Worm (Caenorhabditis elegans) whole organism, L4/young adult: ENCODE results near the gene sid-1.

Experiments used
- W03F9.2 ChIP-seq: fragments of 150-350 bp; optimal IDR thresholded peaks from 2 replicates; lab custom pipeline; 2014; ENCODE audit warnings: missing biosample characterization, missing genetic modification characterization
- dao-5 ChIP-seq: sonication (generic microtip); optimal IDR thresholded peaks from 2 replicates; lab custom pipeline; 2016; ENCODE audit warnings: missing genotype, missing genetic modification characterization, moderate library complexity, missing compliant biosample characterization
- him-1 ChIP-seq: sonication (generic microtip); optimal IDR thresholded peaks from 2 replicates; lab custom pipeline; 2016; ENCODE audit warnings: missing genotype, missing genetic modification reagents, missing genetic modification characterization, missing compliant biosample characterization

sid-1 gene

DNA sequence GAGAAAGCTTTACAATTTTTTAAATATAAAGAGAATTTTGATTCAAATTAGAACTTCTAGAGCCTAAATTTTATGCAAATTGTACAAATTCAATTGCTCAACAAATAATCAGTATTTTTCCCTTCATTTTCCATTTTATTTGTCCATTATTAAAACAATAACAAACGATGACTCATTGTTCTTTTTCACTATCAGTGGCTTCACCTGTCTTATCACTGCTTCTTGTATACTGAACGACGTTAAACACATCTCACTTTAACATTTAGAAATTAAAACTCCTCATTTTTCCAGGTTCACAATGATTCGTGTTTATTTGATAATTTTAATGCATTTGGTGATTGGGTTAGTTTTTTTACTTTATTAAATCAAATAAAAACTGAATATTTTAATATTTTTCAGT is at the start of gene sid-1:
sid-1 (plus strand) TSS at position 292 of the 400 bp plus-strand sequence.
- no peak for TF ChIP-seq dao-5 (tag; lab: Kevin White, UChicago)
- TF ChIP-seq W03F9.2 (tag; lab: Kevin White, UChicago) = no peak

ce11 chrV:5072082-5072481 is 47.7 kb upstream of the sid-1 start, which contains the start of gene Y58A7A.2:
Gene Y58A7A.2 (minus strand): TSS chrV:5072182.
- no peak for TF ChIP-seq him-1 (tag; lab: Kevin White, UChicago)
- no peak for TF ChIP-seq dao-5 (tag; lab: Kevin White, UChicago)
- no peak for TF ChIP-seq W03F9.2 (tag; lab: Kevin White, UChicago)

ce11 chrV:5080853-5081338 is 38.9 kb upstream of the sid-1 start, which contains the start of gene Y58A7A.3:
Gene Y58A7A.3 (minus strand): TSS chrV:5080903.
- TF ChIP-seq him-1 (tag; lab: Kevin White, UChicago) (no peak), W03F9.2 (tag; lab: Kevin White, UChicago) (peak; percentile 68), dao-5 (tag; lab: Kevin White, UChicago) (no peak)

- TF ChIP-seq dao-5 (tag; lab: Kevin White, UChicago) (no peak), W03F9.2 (tag; lab: Kevin White, UChicago) (no peak), him-1 (tag; lab: Kevin White, UChicago) (no peak)
These were observed 34.8 kb upstream of the sid-1 start, which contains the start of gene Y58A7A.4 for ce11 chrV:5084957-5085465. Gene Y58A7A.4 (minus strand): TSS chrV:5085007.

ce11 chrV:5086919-5087404 is 32.8 kb upstream of the sid-1 start, which contains the start of gene Y58A7A.5:
Gene Y58A7A.5 (minus strand): TSS chrV:5086969.
- TF ChIP-seq dao-5 (tag; lab: Kevin White, UChicago) = no peak
- TF ChIP-seq him-1 (tag; lab: Kevin White, UChicago) = no peak
- TF ChIP-seq W03F9.2 (tag; lab: Kevin White, UChicago) = no peak

DNA sequence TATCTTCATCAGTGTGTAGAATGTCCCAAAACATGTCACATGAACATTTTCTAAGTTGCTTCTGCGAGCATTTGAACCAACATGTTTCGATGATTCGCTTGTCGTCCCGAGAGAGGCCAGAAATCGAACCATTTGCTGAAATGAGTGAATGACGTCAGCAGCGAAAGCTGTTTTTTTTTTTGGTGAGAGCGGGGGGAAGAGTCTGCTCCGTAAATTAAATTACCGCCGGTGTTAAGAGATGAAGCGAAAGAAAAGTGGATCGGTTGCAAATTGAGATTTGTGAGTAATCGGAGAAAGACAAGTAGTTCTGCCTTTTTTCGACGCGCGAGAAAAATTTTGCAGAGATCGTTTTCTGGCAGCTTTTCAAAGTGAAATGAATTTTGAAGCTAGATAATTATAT is 31.5 kb upstream of the sid-1 start:
- TF ChIP-seq him-1 (tag; lab: Kevin White, UChicago) (no peak), W03F9.2 (tag; lab: Kevin White, UChicago) (no peak), dao-5 (tag; lab: Kevin White, UChicago) (no peak)

DNA sequence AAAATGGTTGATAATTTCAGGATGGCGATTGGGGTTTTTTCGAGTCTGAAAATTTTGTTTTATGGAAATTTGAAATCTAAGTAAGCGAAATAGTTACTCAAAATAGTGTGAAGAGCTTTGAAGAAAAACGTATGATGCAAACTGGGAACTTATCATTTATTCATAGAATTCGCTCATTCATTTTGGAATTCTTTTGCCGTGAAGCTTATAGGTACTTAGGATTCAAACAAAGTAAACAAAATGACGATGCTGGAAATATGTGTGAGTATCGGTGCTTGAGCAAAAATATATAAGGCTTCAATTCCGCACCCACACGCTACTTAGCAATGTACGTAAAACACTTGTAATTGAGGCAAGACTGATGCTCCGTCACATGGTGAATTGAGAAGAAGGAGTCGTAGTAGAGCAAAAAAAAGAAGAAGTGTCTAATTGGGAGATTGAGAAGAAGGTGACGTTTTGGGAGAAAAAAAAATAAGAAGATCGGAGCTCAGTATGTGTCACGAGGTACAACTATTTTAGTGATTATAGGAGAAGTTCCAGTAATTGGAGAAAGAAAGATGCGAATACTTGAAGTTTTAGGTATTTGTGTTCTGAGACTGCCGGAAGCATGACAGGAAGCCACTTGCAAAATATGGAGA is 30.2 kb upstream of the sid-1 start, which contains the start of gene glb-32:
glb-32 (minus strand) TSS at position 51 of the 638 bp plus-strand sequence.
- TF ChIP-seq W03F9.2 (tag; lab: Kevin White, UChicago) (no peak), dao-5 (tag; lab: Kevin White, UChicago) (no peak), him-1 (tag; lab: Kevin White, UChicago) (no peak)

- TF ChIP-seq him-1 (tag; lab: Kevin White, UChicago) (no peak), W03F9.2 (tag; lab: Kevin White, UChicago) (no peak), dao-5 (tag; lab: Kevin White, UChicago) (no peak)
These were observed 29.4 kb upstream of the sid-1 start for ce11 chrV:5090386-5090785.

DNA sequence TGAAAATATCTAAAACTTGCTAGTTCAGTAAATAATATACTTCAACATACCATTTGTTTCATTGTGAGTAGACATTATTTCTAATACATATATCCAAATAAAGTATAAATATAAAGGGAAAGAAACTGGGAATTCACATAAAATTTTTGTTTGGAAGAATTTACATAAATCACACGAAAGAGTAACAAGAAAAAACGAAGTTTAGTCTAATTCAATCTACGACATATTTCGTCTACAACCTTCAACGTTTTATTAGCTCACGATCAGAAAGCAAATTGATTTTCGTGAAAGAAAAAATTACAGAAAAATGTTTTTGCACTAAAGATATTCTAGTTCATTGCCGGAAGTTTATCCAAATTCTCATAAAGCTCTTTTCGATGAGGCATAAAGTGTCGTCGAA is 22.7 kb upstream of the sid-1 start, which contains the start of gene C04F5.2:
C04F5.2 (minus strand) TSS at position 101 of the 400 bp plus-strand sequence.
- no peak for TF ChIP-seq him-1 (tag; lab: Kevin White, UChicago)
- no peak for TF ChIP-seq dao-5 (tag; lab: Kevin White, UChicago)
- TF ChIP-seq W03F9.2 (tag; lab: Kevin White, UChicago) = no peak

DNA sequence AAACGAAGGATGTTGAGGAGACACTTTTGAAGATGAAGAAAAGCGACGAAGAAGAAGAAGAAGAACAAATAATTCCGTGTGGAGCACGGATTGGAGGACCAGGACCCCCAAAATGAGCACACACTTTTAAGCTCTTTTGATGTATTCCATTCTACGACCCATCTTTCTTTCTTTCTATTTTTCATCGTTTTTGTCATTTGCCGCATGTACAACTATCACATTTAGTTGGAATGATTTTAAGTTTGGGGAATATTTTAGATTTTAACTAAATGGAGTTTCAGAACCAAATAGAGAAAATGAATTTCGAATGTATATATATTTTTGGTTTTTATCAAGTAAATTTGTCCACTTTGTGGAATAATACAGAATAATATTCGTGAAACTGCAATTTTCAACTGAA is 20.8 kb upstream of the sid-1 start, which contains the start of gene unc-46:
unc-46 (minus strand) TSS at position 101 of the 400 bp plus-strand sequence.
- TF ChIP-seq him-1 (tag; lab: Kevin White, UChicago) (no peak), dao-5 (tag; lab: Kevin White, UChicago) (no peak), W03F9.2 (tag; lab: Kevin White, UChicago) (no peak)

ce11 chrV:5102017-5102416 is 17.8 kb upstream of the sid-1 start, which contains the start of gene srab-1:
Gene srab-1 (minus strand): TSS chrV:5102117.
- TF ChIP-seq him-1 (tag; lab: Kevin White, UChicago) (no peak), dao-5 (tag; lab: Kevin White, UChicago) (no peak), W03F9.2 (tag; lab: Kevin White, UChicago) (no peak)

DNA sequence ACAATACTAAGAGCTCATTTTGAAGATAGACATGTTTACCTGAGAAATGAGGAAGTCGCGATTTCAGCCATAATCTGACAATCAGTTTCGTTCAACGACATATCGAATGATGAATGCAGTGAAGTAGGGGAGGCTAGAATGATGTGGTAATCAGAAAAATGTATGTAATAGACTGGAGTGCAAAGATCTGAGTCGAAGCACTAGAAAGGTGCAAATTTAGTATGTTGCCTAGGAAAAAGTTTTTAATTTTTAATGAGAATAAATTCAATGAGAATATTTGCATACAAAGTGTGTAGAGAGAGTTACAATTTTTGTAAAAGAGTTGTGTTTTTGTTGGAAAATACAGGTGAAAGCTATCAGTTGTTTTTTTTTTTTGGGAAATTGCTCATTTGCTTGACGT is 14.8 kb upstream of the sid-1 start, which contains the start of gene srab-2:
srab-2 (minus strand) TSS at position 101 of the 400 bp plus-strand sequence.
- TF ChIP-seq him-1 (tag; lab: Kevin White, UChicago) = no peak
- no peak for TF ChIP-seq W03F9.2 (tag; lab: Kevin White, UChicago)
- TF ChIP-seq dao-5 (tag; lab: Kevin White, UChicago) = no peak

DNA sequence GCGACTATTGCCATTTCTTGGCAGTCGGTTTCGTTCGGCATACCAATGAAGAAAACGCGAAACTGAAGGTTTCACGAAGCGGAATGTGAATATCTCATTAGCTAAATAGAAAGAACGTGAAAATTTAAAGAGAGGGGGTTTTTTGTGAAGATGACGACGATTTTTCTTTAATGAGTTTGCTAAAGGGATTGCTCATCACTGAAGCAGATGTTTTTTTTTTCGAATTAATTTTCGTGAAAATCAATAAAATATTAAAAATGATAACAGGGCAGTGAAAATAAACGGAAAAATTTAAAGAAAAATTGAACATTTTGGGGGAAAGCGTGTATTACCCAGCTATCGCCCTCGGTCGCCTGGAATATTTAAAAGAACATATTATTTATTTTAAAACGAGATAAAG is 12.0 kb upstream of the sid-1 start, which contains the start of gene srab-3:
srab-3 (minus strand) TSS at position 101 of the 400 bp plus-strand sequence.
- TF ChIP-seq W03F9.2 (tag; lab: Kevin White, UChicago) = no peak
- no peak for TF ChIP-seq dao-5 (tag; lab: Kevin White, UChicago)
- no peak for TF ChIP-seq him-1 (tag; lab: Kevin White, UChicago)
